Worm (Caenorhabditis elegans): ENCODE measurements around the gene K11D12.11.

DNA sequence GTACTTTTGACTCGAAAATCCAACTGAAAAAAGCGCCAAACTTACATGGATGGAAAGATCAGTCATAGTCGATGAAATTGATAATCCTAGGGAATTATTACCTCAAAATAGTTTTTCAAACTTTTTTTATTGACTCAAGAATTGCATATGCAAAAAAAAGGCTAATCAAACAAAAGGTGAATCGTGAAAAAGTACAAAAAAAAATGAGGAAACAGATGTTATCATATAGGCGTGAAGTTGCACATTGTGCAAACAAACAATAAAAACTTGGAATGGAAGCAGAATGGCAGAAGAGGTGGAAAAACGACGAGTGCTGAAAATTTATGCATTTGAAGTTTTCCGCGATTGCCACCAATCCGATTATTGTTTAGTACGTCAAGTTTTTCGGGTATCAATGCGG lies 6.7 kb upstream of the K11D12.11 start, which contains the start of gene exc-14:
- TF ChIP-seq die-1 (tag; optimal IDR thresholded peaks at IDR 0.05) (no peak), F23B12.7 (tag; optimal IDR thresholded peaks at IDR 0.05; ENCODE audit: insufficient read depth) (no peak), ztf-22 (GFP tag; optimal IDR thresholded peaks at IDR 0.05) (no peak), somi-1 (GFP tag; optimal IDR thresholded peaks at IDR 0.05) (no peak), aptf-2 (GFP tag; conservative IDR thresholded peaks at IDR 0.05) (no peak), ceh-27 (GFP tag; optimal IDR thresholded peaks at IDR 0.05) (no peak), tbp1 (GFP tag; optimal IDR thresholded peaks at IDR 0.05) (no peak), athp-1 (tag; optimal IDR thresholded peaks at IDR 0.05) (no peak), rcor-1 (GFP tag; IDR thresholded peaks at IDR 0.05) (no peak), dpl-1 (GFP tag; optimal IDR thresholded peaks at IDR 0.05) (no peak), nfya-1 (tag; optimal IDR thresholded peaks at IDR 0.05; ENCODE audit: borderline replicate concordance, insufficient read depth) (no peak), ccch-3 (GFP tag; optimal IDR thresholded peaks at IDR 0.05) (no peak), sea-2 (GFP tag; IDR thresholded peaks at IDR 0.05) (no peak), egrh-3 (GFP tag; IDR thresholded peaks at IDR 0.05) (no peak)

Data from whole organism, young adult.